Fruit fly (Drosophila melanogaster): ENCODE results near the gene CG13392.

The CG13392 gene

DNA sequence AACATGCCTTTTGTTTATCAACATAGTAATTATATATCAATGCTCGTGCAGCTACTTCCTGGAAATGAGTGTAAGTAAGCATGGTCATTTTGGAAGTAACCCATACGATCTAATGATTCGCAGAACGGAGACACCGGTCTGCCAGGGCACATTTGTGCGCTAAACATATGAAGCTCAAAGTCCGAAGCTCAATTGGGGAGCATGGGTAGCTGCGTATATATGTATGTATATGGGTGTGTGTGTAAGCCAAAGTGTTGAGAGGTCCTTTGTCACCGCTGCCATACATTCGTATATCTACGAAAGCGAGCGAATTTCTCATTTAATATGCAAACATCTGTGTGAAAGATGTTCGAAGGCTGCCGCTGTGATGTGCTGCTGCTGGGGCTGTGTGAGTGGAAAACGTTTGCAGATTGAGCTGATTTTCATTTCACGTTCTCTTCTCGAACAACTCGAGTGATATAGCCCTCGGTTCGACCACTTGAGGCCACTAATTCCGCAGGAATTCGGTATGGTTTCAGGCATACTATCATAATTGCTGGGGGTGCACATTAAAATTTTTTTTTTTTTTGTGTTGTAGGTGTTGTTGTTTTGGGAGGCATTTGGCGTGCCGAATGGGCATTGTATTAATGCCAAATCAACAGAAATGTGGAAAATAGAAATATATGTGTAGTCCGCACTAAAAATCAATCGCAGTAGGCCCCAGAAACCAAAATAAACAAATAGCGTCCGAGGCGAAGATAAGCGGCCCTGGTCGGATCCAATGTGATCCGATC lies 35.7 kb upstream of the CG13392 start:
- TF ChIP-seq Pif1A (GFP tag; optimal IDR thresholded peaks at IDR 0.05) (no peak), CG13204 (GFP tag; optimal IDR thresholded peaks at IDR 0.05) (peak; percentile 18), Ets98B (GFP tag; IDR thresholded peaks at IDR 0.05) (no peak), CG8159 (tag; optimal IDR thresholded peaks at IDR 0.05) (no peak), D1 (tag; optimal IDR thresholded peaks at IDR 0.05) (no peak), CG34367 (tag; optimal IDR thresholded peaks at IDR 0.05) (no peak), gl (tag; optimal IDR thresholded peaks at IDR 0.05) (peak; percentile 44), CG32121 (GFP tag; IDR thresholded peaks at IDR 0.05) (no peak)

DNA sequence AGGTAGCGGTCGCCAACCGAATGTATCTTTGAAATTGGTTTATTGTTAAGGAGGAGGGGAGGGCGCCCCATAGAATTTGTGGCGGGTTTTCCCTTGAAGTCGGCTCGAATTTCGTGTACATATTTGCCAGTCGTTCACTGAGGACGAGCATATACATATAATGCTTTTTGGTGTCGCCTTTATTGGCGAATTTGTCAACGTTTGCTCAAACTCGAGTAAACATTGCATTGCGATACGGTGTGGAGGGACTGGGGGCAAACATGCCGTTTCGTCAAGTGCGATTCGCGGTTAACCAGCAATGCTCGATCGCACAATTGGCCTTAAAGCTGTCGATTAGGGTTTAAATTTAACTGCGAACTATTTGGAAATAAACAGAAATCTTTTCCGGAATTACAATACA lies 35.0 kb upstream of the CG13392 start:
- TF ChIP-seq CG15710 (tag; optimal IDR thresholded peaks at IDR 0.05) (no peak), D1 (tag; optimal IDR thresholded peaks at IDR 0.05) (no peak), CG17806 (tag; optimal IDR thresholded peaks at IDR 0.05) (no peak), CG14655 (GFP tag; optimal IDR thresholded peaks at IDR 0.05) (no peak), rn (GFP tag; IDR thresholded peaks at IDR 0.05) (no peak)

dm6 chr2L:8416350-8417046 lies 33.9 kb upstream of the CG13392 start:
- TF ChIP-seq EcR (GFP tag; optimal IDR thresholded peaks at IDR 0.05) (peak; percentile 97), CG14655 (GFP tag; optimal IDR thresholded peaks at IDR 0.05) (peak; percentile 72), CG8159 (tag; optimal IDR thresholded peaks at IDR 0.05) (peak; percentile 69), CG17806 (tag; optimal IDR thresholded peaks at IDR 0.05) (peak; percentile 65), gl (tag; optimal IDR thresholded peaks at IDR 0.05) (peak; percentile 61), Snoo (tag; optimal IDR thresholded peaks at IDR 0.05) (peak; percentile 69), fd96Ca (GFP tag; IDR thresholded peaks at IDR 0.05) (0 out of 3 replicates have a peak, but pooled peaks have one; percentile 62), CG9948 (tag; optimal IDR thresholded peaks at IDR 0.05) (peak; percentile 65), CG13204 (GFP tag; optimal IDR thresholded peaks at IDR 0.05) (peak; percentile 66), CG15710 (tag; optimal IDR thresholded peaks at IDR 0.05) (peak; percentile 60), rn (GFP tag; IDR thresholded peaks at IDR 0.05) (no peak), CG32121 (GFP tag; IDR thresholded peaks at IDR 0.05) (peak; percentile 19; the same call in 1 of the 2 replicates), Pif1A (GFP tag; optimal IDR thresholded peaks at IDR 0.05) (peak; percentile 82), D1 (tag; optimal IDR thresholded peaks at IDR 0.05) (peak; percentile 0), CG12605 (GFP tag; IDR thresholded peaks at IDR 0.05) (peak; percentile 35; the same call in 1 of the 2 replicates), Pif1B (GFP tag; optimal IDR thresholded peaks at IDR 0.05) (peak; percentile 68), CG8301 (tag; optimal IDR thresholded peaks at IDR 0.05) (peak; percentile 59), CG34367 (tag; optimal IDR thresholded peaks at IDR 0.05) (peak; percentile 61), CG10348 (GFP tag; IDR thresholded peaks at IDR 0.05) (no peak), CG4496 (GFP tag; IDR thresholded peaks at IDR 0.05) (peak; percentile 65), Ets98B (GFP tag; IDR thresholded peaks at IDR 0.05) (peak; percentile 30; the same call in 1 of the 2 replicates)

dm6 chr2L:8414887-8415883 lies 32.6 kb upstream of the CG13392 start, which contains the start of the genes CG13398 and Akap200:
Gene CG13398, minus strand, starts transcription at chr2L:8415256.
Gene Akap200, plus strand, starts transcription at chr2L:8415690.
- TF ChIP-seq D1 (tag; optimal IDR thresholded peaks at IDR 0.05) (peak; percentile 39), rn (GFP tag; IDR thresholded peaks at IDR 0.05) (no peak), CG14655 (GFP tag; optimal IDR thresholded peaks at IDR 0.05) (no peak), Pif1A (GFP tag; optimal IDR thresholded peaks at IDR 0.05) (no peak), CG9948 (tag; optimal IDR thresholded peaks at IDR 0.05) (peak; percentile 28), CG15710 (tag; optimal IDR thresholded peaks at IDR 0.05) (peak; percentile 28), CG8301 (tag; optimal IDR thresholded peaks at IDR 0.05) (no peak), CG17806 (tag; optimal IDR thresholded peaks at IDR 0.05) (no peak), Pif1B (GFP tag; optimal IDR thresholded peaks at IDR 0.05) (peak; percentile 44), CG10348 (GFP tag; IDR thresholded peaks at IDR 0.05) (no peak), fd96Ca (GFP tag; IDR thresholded peaks at IDR 0.05) (peak; percentile 25; the same call in 1 of the 3 replicates), Snoo (tag; optimal IDR thresholded peaks at IDR 0.05) (no peak), CG34367 (tag; optimal IDR thresholded peaks at IDR 0.05) (no peak), EcR (GFP tag; optimal IDR thresholded peaks at IDR 0.05) (no peak), CG4496 (GFP tag; IDR thresholded peaks at IDR 0.05) (0 out of 3 replicates have a peak, but pooled peaks have one; percentile 15), CG12605 (GFP tag; IDR thresholded peaks at IDR 0.05) (no peak), CG8159 (tag; optimal IDR thresholded peaks at IDR 0.05) (peak; percentile 57), CG32121 (GFP tag; IDR thresholded peaks at IDR 0.05) (peak; percentile 44; the same call in 1 of the 2 replicates), gl (tag; optimal IDR thresholded peaks at IDR 0.05) (no peak), CG13204 (GFP tag; optimal IDR thresholded peaks at IDR 0.05) (no peak), Ets98B (GFP tag; IDR thresholded peaks at IDR 0.05) (peak; percentile 35)

- TF ChIP-seq EcR (GFP tag; optimal IDR thresholded peaks at IDR 0.05) = peak; percentile 57
- TF ChIP-seq CG12605 (GFP tag; IDR thresholded peaks at IDR 0.05) = no peak
Observed at dm6 chr2L:8411530-8411929, 28.9 kb upstream of the CG13392 start, which contains the start of gene Naglu. Gene Naglu, minus strand, starts transcription at chr2L:8411868.
